Worm (Caenorhabditis elegans) whole organism, L2 larva: ENCODE data around the gene C33D3.5.

Experiments
- C34F6.9 ChIP-seq: fragments of 150-350 bp; optimal IDR thresholded peaks from 2 replicates; lab custom pipeline; 2014; ENCODE audit warnings: missing biosample characterization, missing genetic modification characterization
- F13H6.1 ChIP-seq: sonication (generic microtip); optimal IDR thresholded peaks from 2 replicates; lab custom pipeline; 2016; ENCODE audit warnings: missing genetic modification characterization, missing compliant biosample characterization
- R02D3.7 ChIP-seq: fragments of 150-350 bp; optimal IDR thresholded peaks from 2 replicates; lab custom pipeline; 2014; ENCODE audit warnings: missing biosample characterization, missing genetic modification characterization
- Y55F3AM.14 ChIP-seq: fragments of 200-800 bp; sonication (Bioruptor generic); optimal IDR thresholded peaks from 2 replicates; lab custom pipeline; 2018; ENCODE audit warnings: mild to moderate bottlenecking, missing genetic modification characterization, missing compliant biosample characterization
- aly-2 ChIP-seq: fragments of 150-350 bp; optimal IDR thresholded peaks from 2 replicates; lab custom pipeline; 2014; ENCODE audit warnings: missing biosample characterization, missing genetic modification characterization
- ama-1 ChIP-seq: fragments of 150-350 bp; optimal IDR thresholded peaks from 2 replicates; lab custom pipeline; 2018; ENCODE audit warnings: inconsistent platforms
- ceh-16 ChIP-seq: fragments of 150-350 bp; optimal IDR thresholded peaks from 2 replicates; lab custom pipeline; 2014; ENCODE audit warnings: missing biosample characterization, missing genetic modification characterization
- ceh-82 ChIP-seq: fragments of 150-350 bp; optimal IDR thresholded peaks from 2 replicates; lab custom pipeline; 2014; ENCODE audit warnings: missing biosample characterization, missing genetic modification characterization
- crh-2 ChIP-seq: sonication (generic microtip); optimal IDR thresholded peaks from 2 replicates; lab custom pipeline; 2017; ENCODE audit warnings: missing biosample characterization, missing genetic modification characterization
- dmd-4 ChIP-seq: sonication (generic microtip); optimal IDR thresholded peaks from 2 replicates; lab custom pipeline; 2017; ENCODE audit warnings: missing biosample characterization, missing genetic modification characterization
- egl-27 ChIP-seq: sonication (generic microtip); optimal IDR thresholded peaks from 3 replicates; lab custom pipeline; 2017; ENCODE audit warnings: missing biosample characterization, missing genetic modification reagents, missing genetic modification characterization
- elt-1 ChIP-seq: fragments of 150-350 bp; optimal IDR thresholded peaks from 2 replicates; lab custom pipeline; 2014; ENCODE audit warnings: missing biosample characterization, missing genetic modification characterization
- elt-3 ChIP-seq: sonication (generic microtip); optimal IDR thresholded peaks from 2 replicates; lab custom pipeline; 2017; ENCODE audit warnings: missing biosample characterization, missing genetic modification characterization
- fos-1 ChIP-seq: fragments of 150-350 bp; optimal IDR thresholded peaks from 2 replicates; lab custom pipeline; 2014; ENCODE audit warnings: missing biosample characterization, missing genetic modification characterization
- gmeb-1 ChIP-seq: fragments of 150-350 bp; optimal IDR thresholded peaks from 2 replicates; lab custom pipeline; 2014; ENCODE audit warnings: missing biosample characterization, missing genetic modification characterization
- lin-13 ChIP-seq: fragments of 150-350 bp; optimal IDR thresholded peaks from 2 replicates; lab custom pipeline; 2014; ENCODE audit warnings: missing biosample characterization, missing genetic modification reagents, missing genetic modification characterization
- lin-39 ChIP-seq: fragments of 150-350 bp; optimal IDR thresholded peaks from 2 replicates; lab custom pipeline; 2014; ENCODE audit warnings: missing biosample characterization, missing genetic modification reagents, missing genetic modification characterization
- mab-5 ChIP-seq: fragments of 150-350 bp; optimal IDR thresholded peaks from 2 replicates; lab custom pipeline; 2014; ENCODE audit warnings: missing biosample characterization, missing genetic modification characterization
- mbf-1 ChIP-seq: sonication (generic microtip); optimal IDR thresholded peaks from 2 replicates; lab custom pipeline; 2017; ENCODE audit warnings: missing biosample characterization, missing genetic modification characterization
- mdl-1 ChIP-seq, 2 experiments: fragments of 150-350 bp in 1 of 2; sonication (generic microtip) in 1 of 2; optimal IDR thresholded peaks; 2 replicates each; lab custom pipeline; 2017; ENCODE audit warnings: missing biosample characterization in 2 of 2, missing genetic modification characterization in 2 of 2
- nhr-10 ChIP-seq: sonication (generic microtip); optimal IDR thresholded peaks from 2 replicates; lab custom pipeline; 2017; ENCODE audit warnings: missing biosample characterization, missing genetic modification characterization
- nhr-12 ChIP-seq: fragments of 150-350 bp; optimal IDR thresholded peaks from 2 replicates; lab custom pipeline; 2014; ENCODE audit warnings: missing biosample characterization, missing genetic modification characterization
- nhr-129 ChIP-seq: fragments of 150-350 bp; optimal IDR thresholded peaks from 2 replicates; lab custom pipeline; 2014; ENCODE audit warnings: missing biosample characterization, missing genetic modification characterization
- nhr-21 ChIP-seq: fragments of 150-350 bp; optimal IDR thresholded peaks from 2 replicates; lab custom pipeline; 2014; ENCODE audit warnings: missing biosample characterization, missing genetic modification characterization
- nhr-23 ChIP-seq: fragments of 150-350 bp; optimal IDR thresholded peaks from 2 replicates; lab custom pipeline; 2014; ENCODE audit warnings: missing biosample characterization, missing genetic modification reagents, missing genetic modification characterization
- nhr-237 ChIP-seq: fragments of 150-350 bp; optimal IDR thresholded peaks from 2 replicates; lab custom pipeline; 2014; ENCODE audit warnings: missing biosample characterization, missing genetic modification characterization
- nhr-25 ChIP-seq: fragments of 150-350 bp; sonication (generic microtip); optimal IDR thresholded peaks from 3 replicates; lab custom pipeline; 2014; ENCODE audit warnings: missing biosample characterization, missing genetic modification characterization
- peb-1 ChIP-seq: fragments of 150-350 bp; optimal IDR thresholded peaks from 2 replicates; lab custom pipeline; 2014; ENCODE audit warnings: missing biosample characterization, missing genetic modification characterization
- skn-1 ChIP-seq: sonication (generic microtip); optimal IDR thresholded peaks from 2 replicates; lab custom pipeline; 2017; ENCODE audit warnings: missing biosample characterization, missing genetic modification characterization
- sma-3 ChIP-seq: sonication (generic microtip); optimal IDR thresholded peaks from 2 replicates; lab custom pipeline; 2016; ENCODE audit warnings: missing genetic modification reagents, missing genetic modification characterization, missing compliant biosample characterization
- sma-9 ChIP-seq, 2 experiments: fragments of 150-350 bp in 1 of 2; sonication (generic microtip) in 1 of 2; optimal IDR thresholded peaks; 2 replicates each; lab custom pipeline; 2014 to 2016; ENCODE audit warnings: missing genetic modification characterization in 2 of 2, mild to moderate bottlenecking in 1 of 2, missing biosample characterization in 1 of 2, missing compliant biosample characterization in 1 of 2, missing genetic modification reagents in 1 of 2, moderate library complexity in 1 of 2
- unc-39 ChIP-seq: fragments of 150-350 bp; optimal IDR thresholded peaks from 2 replicates; lab custom pipeline; 2014; ENCODE audit warnings: missing biosample characterization, missing genetic modification characterization
- unc-62 ChIP-seq: fragments of 150-350 bp; optimal IDR thresholded peaks from 2 replicates; lab custom pipeline; 2014; ENCODE audit warnings: missing biosample characterization, missing genetic modification reagents, missing genetic modification characterization
- zag-1 ChIP-seq: fragments of 150-350 bp; optimal IDR thresholded peaks from 2 replicates; lab custom pipeline; 2014; ENCODE audit warnings: missing biosample characterization, missing genetic modification characterization
- ztf-4 ChIP-seq: fragments of 150-350 bp; optimal IDR thresholded peaks from 2 replicates; lab custom pipeline; 2014; ENCODE audit warnings: missing biosample characterization, missing genetic modification characterization

The C33D3.5 gene

DNA sequence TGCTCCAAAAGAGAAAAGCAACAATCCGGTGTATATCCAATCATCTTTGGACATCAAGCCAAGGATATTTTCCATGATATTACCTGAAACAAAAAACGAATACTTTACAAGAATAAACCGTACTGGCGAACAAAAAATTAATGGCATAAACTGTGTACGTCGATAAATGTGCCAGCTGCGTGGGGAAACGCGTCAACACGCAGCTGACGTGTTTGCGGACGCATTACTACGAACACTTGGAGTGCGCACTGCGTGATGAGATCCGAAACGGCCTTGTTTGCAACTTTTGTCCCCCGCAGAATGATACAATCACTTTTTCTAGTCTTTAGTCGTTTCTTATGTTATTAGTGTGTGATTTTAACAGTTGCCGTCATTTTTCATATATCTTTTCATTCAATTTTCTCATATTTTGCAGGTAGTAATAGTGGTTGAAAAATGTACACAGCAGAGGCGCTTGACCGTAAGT, 33.4 kb downstream of the C33D3.5 start, which contains the start of the genes mboa-7 and git-1 (continued):
- TF ChIP-seq F13H6.1 = peak; percentile 56
- no peak for TF ChIP-seq peb-1 (tag; lab: Kevin White, UChicago)
- TF ChIP-seq skn-1 (tag; lab: Kevin White, UChicago) = no peak
- no peak for TF ChIP-seq nhr-237 (tag; lab: Kevin White, UChicago)
- TF ChIP-seq nhr-21 (tag; lab: Kevin White, UChicago) = peak; percentile 40
- peak; percentile 53 for TF ChIP-seq fos-1 (tag; lab: Kevin White, UChicago)
- no peak for TF ChIP-seq elt-1 (tag; lab: Kevin White, UChicago)
- TF ChIP-seq R02D3.7 (tag; lab: Kevin White, UChicago) = no peak
- TF ChIP-seq nhr-10 = no peak
- peak; percentile 47 for TF ChIP-seq lin-13 (GFP tag; lab: Kevin White, UChicago)
- no peak for TF ChIP-seq aly-2
- TF ChIP-seq egl-27 (tag; lab: Kevin White, UChicago) = peak; percentile 6
- no peak for TF ChIP-seq nhr-12 (tag; lab: Kevin White, UChicago)
- no peak for TF ChIP-seq mbf-1
- TF ChIP-seq gmeb-1 = peak; percentile 57
- TF ChIP-seq nhr-129 (tag; lab: Kevin White, UChicago) = peak; percentile 68
- peak; percentile 26 for TF ChIP-seq mab-5 (tag; lab: Kevin White, UChicago)
- TF ChIP-seq ceh-16 = peak; percentile 29
- TF ChIP-seq mdl-1 (tag; optimal IDR thresholded peaks at IDR 0.05; lab: Kevin White, UChicago) = peak in 1 of 2 experiments; percentile 15
- no peak for TF ChIP-seq unc-39
- TF ChIP-seq Y55F3AM.14 = no peak
- no peak for TF ChIP-seq nhr-23 (tag; lab: Kevin White, UChicago)
- TF ChIP-seq, all 48 proteins: peak for 18

DNA sequence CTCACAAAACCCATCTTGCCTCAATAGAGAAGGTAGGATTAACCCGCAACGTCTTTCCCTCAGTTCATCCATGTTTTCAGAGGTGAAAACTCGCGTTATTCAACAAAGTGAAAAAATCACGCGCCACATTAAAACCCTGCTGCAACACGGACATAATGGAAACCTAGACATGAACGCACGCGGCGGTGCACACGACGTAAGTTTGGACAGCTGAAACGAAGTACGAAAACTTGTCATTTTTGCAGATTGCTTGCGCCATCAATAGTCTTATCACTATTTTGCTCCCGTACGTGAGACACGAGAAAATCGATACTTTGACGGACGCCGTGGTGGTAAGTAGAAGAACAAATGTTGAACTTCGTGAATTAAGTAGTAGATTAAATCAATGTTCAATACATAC, 36.3 kb downstream of the C33D3.5 start:
- no peak for TF ChIP-seq ztf-4 (tag; lab: Kevin White, UChicago)
- no peak for TF ChIP-seq ama-1 (lab: Kevin White, UChicago)
- TF ChIP-seq fos-1 (tag; lab: Kevin White, UChicago) = peak; percentile 13
- TF ChIP-seq nhr-25 (tag; lab: Kevin White, UChicago) = no peak
- TF ChIP-seq nhr-129 (tag; lab: Kevin White, UChicago) = no peak
- TF ChIP-seq dmd-4 (tag; lab: Kevin White, UChicago) = no peak
- TF ChIP-seq elt-3 (tag; lab: Kevin White, UChicago) = no peak
- TF ChIP-seq lin-39 (tag; lab: Kevin White, UChicago) = no peak
- no peak for TF ChIP-seq lin-13 (GFP tag; lab: Kevin White, UChicago)
- TF ChIP-seq ceh-82 (tag; lab: Kevin White, UChicago) = no peak
- no peak for TF ChIP-seq sma-3 (GFP tag; lab: Kevin White, UChicago)
- no peak for TF ChIP-seq C34F6.9 (tag; lab: Kevin White, UChicago)
- TF ChIP-seq F13H6.1 = no peak
- no peak for TF ChIP-seq unc-62 (GFP tag; lab: Kevin White, UChicago)
- TF ChIP-seq zag-1 (tag; lab: Kevin White, UChicago) = no peak
- TF ChIP-seq skn-1 (tag; lab: Kevin White, UChicago) = no peak
- peak; percentile 42 for TF ChIP-seq sma-9 (GFP tag; optimal IDR thresholded peaks at IDR 0.05; lab: Kevin White, UChicago)
- TF ChIP-seq sma-9 (tag; optimal IDR thresholded peaks at IDR 0.05; lab: Kevin White, UChicago) = no peak

DNA sequence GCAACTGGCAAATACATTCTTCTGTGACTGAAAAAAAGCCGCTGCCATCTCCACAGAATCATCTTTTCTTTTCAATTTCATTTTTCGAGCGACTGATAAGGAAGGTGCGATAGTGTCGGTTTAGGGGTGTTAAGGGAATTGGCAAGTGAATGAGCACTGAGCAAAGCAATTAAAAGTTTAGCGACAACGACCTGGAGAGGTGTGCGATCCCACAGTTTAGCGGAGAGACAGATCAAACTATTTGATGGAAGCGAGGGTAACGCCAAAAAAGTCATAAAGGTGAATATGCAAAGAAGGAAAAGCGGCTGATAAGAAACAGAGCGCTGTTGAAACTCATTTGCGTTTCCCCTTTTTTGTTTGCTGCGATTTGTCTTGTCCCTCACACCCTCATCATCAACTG, 37.8 kb downstream of the C33D3.5 start, which contains the start of the genes F14F3.5 and slcf-1:
TSS of gene F14F3.5 (minus strand) at position 234 of the 400 bp plus-strand sequence.
TSS of gene slcf-1 (plus strand) at position 302 of the 400 bp plus-strand sequence.
- TF ChIP-seq aly-2 (no peak), nhr-21 (tag; lab: Kevin White, UChicago) (no peak), fos-1 (tag; lab: Kevin White, UChicago) (peak; percentile 38)
- TF ChIP-seq, all 48 proteins: peak for 1

- TF ChIP-seq skn-1 (tag; lab: Kevin White, UChicago) = peak; percentile 55
- TF ChIP-seq sma-9 (GFP tag; optimal IDR thresholded peaks at IDR 0.05; lab: Kevin White, UChicago) = peak; percentile 68
- no peak for TF ChIP-seq sma-9 (tag; optimal IDR thresholded peaks at IDR 0.05; lab: Kevin White, UChicago)
- TF ChIP-seq F13H6.1 = peak; percentile 52
- TF ChIP-seq crh-2 (tag; lab: Kevin White, UChicago) = no peak
- no peak for TF ChIP-seq nhr-12 (tag; lab: Kevin White, UChicago)
- peak; percentile 74 for TF ChIP-seq fos-1 (tag; lab: Kevin White, UChicago)
Observed at ce11 chrX:10532180-10532833, 41.2 kb downstream of the C33D3.5 start.
